Fruit fly (Drosophila melanogaster) whole organism, wandering third instar larva: ENCODE measurements around the gene Droj2.

Experiments
- Abd-B ChIP-seq: fragments of >200 bp; optimal IDR thresholded peaks from 2 replicates; lab custom pipeline; 2017; ENCODE audit warnings: missing biosample characterization, missing genetic modification characterization
- CG32264 ChIP-seq: fragments of 200-800 bp; sonication (Bioruptor generic); optimal IDR thresholded peaks from 2 replicates; lab custom pipeline; 2016; ENCODE audit warnings: missing biosample characterization, missing genetic modification characterization
- CG9705 ChIP-seq: fragments of 200-800 bp; sonication (Bioruptor generic); optimal IDR thresholded peaks from 2 replicates; lab custom pipeline; 2018; ENCODE audit warnings: missing biosample characterization, mild to moderate bottlenecking, missing genetic modification characterization
- CrebA ChIP-seq: fragments of 200-800 bp; sonication (Bioruptor generic); optimal IDR thresholded peaks from 2 replicates; lab custom pipeline; 2016; ENCODE audit warnings: missing biosample characterization, mild to moderate bottlenecking, missing genetic modification characterization, borderline replicate concordance
- Dfd ChIP-seq: fragments of >200 bp; optimal IDR thresholded peaks from 2 replicates; lab custom pipeline; 2017; ENCODE audit warnings: missing biosample characterization, missing genetic modification characterization
- Dif ChIP-seq: fragments of 200-275, 200-300 bp; sonication (Bioruptor generic); optimal IDR thresholded peaks from 2 replicates; lab custom pipeline; 2018; ENCODE audit warnings: missing biosample characterization, missing genetic modification characterization; ENCODE audit not compliant: partially characterized antibody
- GATAd ChIP-seq: sonication (Bioruptor generic); optimal IDR thresholded peaks from 2 replicates; lab custom pipeline; 2016; ENCODE audit warnings: missing biosample characterization, missing genetic modification characterization
- HLH106 ChIP-seq: fragments of 200-800 bp; optimal IDR thresholded peaks from 3 replicates; lab custom pipeline; 2019; ENCODE audit warnings: missing biosample characterization, mild to moderate bottlenecking, missing genetic modification characterization, moderate library complexity
- Hnf4 ChIP-seq: fragments of 200-800 bp; sonication (Bioruptor generic); optimal IDR thresholded peaks from 2 replicates; lab custom pipeline; 2016; ENCODE audit warnings: missing biosample characterization, mild to moderate bottlenecking, missing genetic modification characterization
- Hr78 ChIP-seq: fragments of >200 bp; optimal IDR thresholded peaks from 2 replicates; lab custom pipeline; 2017; ENCODE audit warnings: missing biosample characterization, missing genetic modification characterization
- Hr83 ChIP-seq: fragments of 200-300 bp; sonication (Bioruptor generic); optimal IDR thresholded peaks from 2 replicates; lab custom pipeline; 2016; ENCODE audit warnings: missing biosample characterization, mild to moderate bottlenecking, missing genetic modification characterization, moderate library complexity; ENCODE audit not compliant: poor library complexity, severe bottlenecking
- Jra ChIP-seq: sonication (Bioruptor generic); optimal IDR thresholded peaks from 2 replicates; lab custom pipeline; 2016; ENCODE audit warnings: missing biosample characterization, missing genetic modification characterization
- Mio ChIP-seq: sonication (Bioruptor generic); optimal IDR thresholded peaks from 2 replicates; lab custom pipeline; 2016; ENCODE audit warnings: missing biosample characterization, missing genetic modification characterization
- Myc ChIP-seq: fragments of >200 bp; optimal IDR thresholded peaks from 2 replicates; lab custom pipeline; 2017
- N ChIP-seq: fragments of >200 bp; optimal IDR thresholded peaks from 2 replicates; lab custom pipeline; 2018; ENCODE audit warnings: missing biosample characterization, missing external identifiers, missing genetic modification characterization
- OdsH ChIP-seq: fragments of 200-800 bp; sonication (Bioruptor generic); optimal IDR thresholded peaks from 2 replicates; lab custom pipeline; 2016; ENCODE audit warnings: missing biosample characterization, mild to moderate bottlenecking, missing genetic modification characterization
- Rel ChIP-seq, 2 experiments: fragments of 200-800 bp; sonication (Bioruptor generic) in 1 of 2; optimal IDR thresholded peaks; 2 replicates in 1 of 2; 3 replicates in 1 of 2; lab custom pipeline; 2016 to 2019; ENCODE audit warnings: mild to moderate bottlenecking in 2 of 2, missing biosample characterization in 2 of 2, missing genetic modification characterization in 2 of 2, moderate library complexity in 1 of 2
- Sp1 ChIP-seq: fragments of 200-800 bp; sonication (Bioruptor generic); optimal IDR thresholded peaks from 3 replicates; lab custom pipeline; 2019; ENCODE audit warnings: missing biosample characterization, mild to moderate bottlenecking, missing genetic modification characterization, moderate library complexity
- Vsx2 ChIP-seq: fragments of 200-300, 225-300 bp; sonication (Bioruptor generic); optimal IDR thresholded peaks from 2 replicates; lab custom pipeline; 2018; ENCODE audit warnings: missing biosample characterization, missing genetic modification characterization; ENCODE audit not compliant: partially characterized antibody
- br ChIP-seq: fragments of 200-800 bp; sonication (Bioruptor generic); optimal IDR thresholded peaks from 2 replicates; lab custom pipeline; 2016; ENCODE audit warnings: missing biosample characterization, missing genetic modification characterization
- brk ChIP-seq: fragments of 200-800 bp; sonication (Bioruptor generic); optimal IDR thresholded peaks from 2 replicates; lab custom pipeline; 2016; ENCODE audit warnings: missing biosample characterization, mild to moderate bottlenecking, missing genetic modification characterization
- dl ChIP-seq, 2 experiments: fragments of 175-275, 200-275 bp in 1 of 2; fragments of 200-275 bp in 1 of 2; sonication (Bioruptor generic); optimal IDR thresholded peaks; lab custom pipeline; 2018; ENCODE audit warnings: mild to moderate bottlenecking in 2 of 2, missing biosample characterization in 2 of 2, missing genetic modification characterization in 2 of 2, moderate library complexity in 2 of 2; ENCODE audit not compliant: partially characterized antibody in 2 of 2, insufficient read depth in 1 of 2
- dmrt93B ChIP-seq: fragments of 200-800 bp; sonication (Bioruptor generic); optimal IDR thresholded peaks from 2 replicates; lab custom pipeline; 2018; ENCODE audit warnings: missing biosample characterization, mild to moderate bottlenecking, missing genetic modification characterization
- dsf ChIP-seq: sonication (Bioruptor generic); optimal IDR thresholded peaks from 2 replicates; lab custom pipeline; 2016; ENCODE audit warnings: missing biosample characterization, missing genetic modification characterization, borderline replicate concordance
- ey ChIP-seq: fragments of 200-800 bp; sonication (Bioruptor generic); optimal IDR thresholded peaks from 2 replicates; lab custom pipeline; 2016; ENCODE audit warnings: missing biosample characterization, missing genetic modification characterization
- foxo ChIP-seq, 2 experiments: fragments of 200-800 bp; sonication (Bioruptor generic); optimal IDR thresholded peaks; 2 replicates in 1 of 2; 3 replicates in 1 of 2; lab custom pipeline; 2016 to 2017; ENCODE audit warnings: missing biosample characterization in 2 of 2, missing genetic modification characterization in 2 of 2
- fru ChIP-seq: fragments of 200-800 bp; sonication (Bioruptor generic); optimal IDR thresholded peaks from 3 replicates; lab custom pipeline; 2016; ENCODE audit warnings: missing biosample characterization, mild to moderate bottlenecking, missing genetic modification characterization
- h ChIP-seq: fragments of 200-800 bp; sonication (Bioruptor generic); optimal IDR thresholded peaks from 3 replicates; lab custom pipeline; 2016; ENCODE audit warnings: missing biosample characterization, mild to moderate bottlenecking, missing genetic modification characterization
- jim ChIP-seq: fragments of 175-275, 200-325 bp; sonication (Bioruptor generic); optimal IDR thresholded peaks from 2 replicates; lab custom pipeline; 2016; ENCODE audit warnings: missing biosample characterization, mild to moderate bottlenecking, missing genetic modification characterization
- lola ChIP-seq: fragments of >200 bp; optimal IDR thresholded peaks from 2 replicates; lab custom pipeline; 2017; ENCODE audit warnings: missing biosample characterization, missing genetic modification characterization
- pan ChIP-seq: fragments of >200 bp; optimal IDR thresholded peaks from 2 replicates; lab custom pipeline; 2017
- psq ChIP-seq: fragments of 200-800 bp; sonication (Bioruptor generic); optimal IDR thresholded peaks from 3 replicates; lab custom pipeline; 2017; ENCODE audit warnings: missing biosample characterization, mild to moderate bottlenecking, missing genetic modification characterization, moderate library complexity
- rgr ChIP-seq: fragments of 200-800 bp; sonication (Bioruptor generic); optimal IDR thresholded peaks from 3 replicates; lab custom pipeline; 2016; ENCODE audit warnings: missing biosample characterization, mild to moderate bottlenecking, missing genetic modification characterization
- sage ChIP-seq: fragments of 200-800 bp; sonication (Bioruptor generic); optimal IDR thresholded peaks from 2 replicates; lab custom pipeline; 2016; ENCODE audit warnings: missing biosample characterization, mild to moderate bottlenecking, missing genetic modification characterization
- sv ChIP-seq: fragments of 200-800 bp; sonication (Bioruptor generic); optimal IDR thresholded peaks from 3 replicates; lab custom pipeline; 2016; ENCODE audit warnings: missing biosample characterization, missing genetic modification characterization
- tai ChIP-seq: sonication (Bioruptor generic); optimal IDR thresholded peaks from 2 replicates; lab custom pipeline; 2016; ENCODE audit warnings: missing biosample characterization, missing genetic modification characterization
- usp ChIP-seq: fragments of >200 bp; optimal IDR thresholded peaks from 2 replicates; lab custom pipeline; 2017; ENCODE audit warnings: missing biosample characterization, missing genetic modification characterization
- woc ChIP-seq: sonication (Bioruptor generic); optimal IDR thresholded peaks from 2 replicates; lab custom pipeline; 2016; ENCODE audit warnings: missing biosample characterization, mild to moderate bottlenecking, missing genetic modification characterization

The Droj2 gene

DNA sequence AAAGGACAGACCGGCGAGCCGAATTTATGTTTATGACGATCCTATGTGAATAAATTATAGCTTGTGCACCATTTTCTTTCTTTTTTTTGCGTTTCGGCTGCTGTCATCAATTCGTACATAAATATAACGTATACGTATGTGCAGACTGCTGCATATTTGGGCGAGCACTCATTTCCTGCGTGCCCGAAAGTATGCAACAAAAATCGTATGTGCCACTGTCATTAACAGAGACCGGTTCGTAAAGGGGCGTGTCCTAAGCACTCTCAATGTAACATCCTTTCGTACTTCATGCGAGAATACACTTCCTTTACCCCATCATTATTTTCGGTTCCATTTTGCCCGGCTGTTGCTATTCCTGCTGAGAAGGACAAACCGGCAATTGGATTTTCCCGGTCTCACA, 21.8 kb upstream of the Droj2 start (continued):
- TF ChIP-seq h (GFP tag; lab: Kevin White, UChicago) (no peak), brk (GFP tag; lab: Kevin White, UChicago) (no peak), woc (GFP tag; lab: Kevin White, UChicago) (no peak), OdsH (no peak)
- TF ChIP-seq, all 38 proteins: peak for 4

DNA sequence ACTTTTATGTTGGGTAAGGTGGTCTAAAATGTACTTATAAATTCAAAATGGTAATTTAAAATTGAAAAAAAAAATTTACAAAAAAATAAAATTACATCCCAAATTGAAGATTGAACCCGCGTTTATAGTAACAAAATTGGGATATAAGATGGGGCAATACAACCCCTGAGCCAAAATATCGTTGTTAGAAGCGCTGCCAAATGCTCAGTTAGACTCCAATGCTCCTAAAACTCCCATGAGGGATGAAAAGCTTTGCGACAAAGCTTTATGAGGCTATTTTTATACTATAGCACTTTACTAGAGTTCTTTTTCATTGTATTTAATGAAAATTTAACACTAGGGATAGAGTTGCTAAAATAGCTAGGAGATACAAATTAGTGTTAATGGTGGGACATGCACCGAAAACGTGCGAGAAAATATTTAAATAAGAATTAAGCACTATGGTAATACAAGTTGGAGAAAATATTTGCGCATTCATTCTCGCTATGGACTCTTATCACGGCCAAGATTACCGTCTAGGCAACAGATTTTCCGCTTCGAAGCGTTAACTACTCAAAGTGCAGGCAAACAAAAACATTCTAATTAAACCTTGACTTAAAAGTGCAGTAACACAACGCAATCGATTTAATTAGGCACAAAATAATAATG, 18.4 kb upstream of the Droj2 start:
- TF ChIP-seq GATAd (GFP tag; lab: Kevin White, UChicago), result no peak
- TF ChIP-seq CG32264 (GFP tag; lab: Kevin White, UChicago), result no peak
- no peak for TF ChIP-seq woc (GFP tag; lab: Kevin White, UChicago)
- no peak for TF ChIP-seq pan
- no peak for TF ChIP-seq Hr83 (GFP tag; lab: Kevin White, UChicago)
- no peak for TF ChIP-seq Dfd (GFP tag; lab: Kevin White, UChicago)
- no peak for TF ChIP-seq sv (GFP tag; lab: Kevin White, UChicago)
- TF ChIP-seq jim (GFP tag; lab: Kevin White, UChicago), result no peak

DNA sequence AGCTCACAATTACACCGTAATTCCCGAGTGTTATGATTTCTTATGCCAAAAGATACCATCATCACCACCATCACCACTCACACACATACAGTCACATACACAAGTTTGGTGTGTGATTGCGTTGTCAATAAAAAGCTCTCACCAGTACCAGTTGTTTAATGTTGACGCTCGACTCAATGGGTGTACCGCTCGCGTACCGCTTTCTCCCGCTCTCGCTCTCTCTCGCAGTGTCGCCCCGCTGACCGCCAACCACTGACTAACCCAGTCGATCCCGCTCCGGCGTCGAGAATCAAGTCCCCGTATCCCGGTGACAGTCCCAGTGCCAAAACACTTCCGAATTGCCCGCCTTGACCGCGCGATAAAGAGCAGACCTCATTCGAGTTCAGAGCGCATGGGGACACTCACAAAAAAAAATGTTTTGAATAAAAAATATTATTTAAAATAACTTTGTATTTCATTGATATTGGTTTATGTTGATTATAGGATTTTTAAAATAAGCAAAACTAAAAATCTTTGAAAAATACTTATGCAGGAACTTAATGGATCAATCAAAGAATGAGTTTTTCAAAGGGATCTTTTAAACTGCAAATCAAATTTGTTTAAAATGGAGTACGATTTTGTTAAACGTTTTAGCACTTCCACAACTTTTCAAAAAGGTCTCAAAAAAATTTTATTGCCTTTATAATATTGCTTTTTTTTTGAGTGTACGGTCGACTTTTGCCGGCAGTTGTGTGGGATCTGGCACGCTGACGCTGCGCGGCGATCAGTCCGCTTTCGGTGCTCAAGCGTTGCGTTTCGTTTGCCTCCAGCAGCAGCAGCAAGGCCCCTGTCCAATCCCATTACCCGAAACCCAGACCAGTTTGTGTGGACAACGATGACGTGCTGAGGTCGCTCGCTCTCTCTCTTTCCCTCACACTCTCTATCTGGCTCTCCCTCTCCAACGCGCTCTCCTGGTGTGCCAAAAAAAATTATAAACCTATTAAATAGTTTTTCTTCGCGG, 17.4 kb upstream of the Droj2 start, which contains the start of gene Dic1:
Gene Dic1 (plus strand): TSS at position 764 of the 1,000 bp plus-strand sequence.
- TF ChIP-seq N (GFP tag; lab: Kevin White, UChicago), result no peak
- TF ChIP-seq tai (GFP tag; lab: Kevin White, UChicago), result peak; percentile 93
- TF ChIP-seq CG32264 (GFP tag; lab: Kevin White, UChicago), result peak; percentile 88
- peak; percentile 97 for TF ChIP-seq h (GFP tag; lab: Kevin White, UChicago)
- TF ChIP-seq HLH106 (tag; lab: Kevin White, UChicago), result peak; percentile 96
- peak; percentile 90 for TF ChIP-seq Hr83 (GFP tag; lab: Kevin White, UChicago)
- no peak for TF ChIP-seq Myc (lab: Kevin White, UChicago)
- no peak for TF ChIP-seq Hr78 (GFP tag; lab: Kevin White, UChicago)
- TF ChIP-seq Hnf4 (GFP tag; lab: Kevin White, UChicago), result peak; percentile 90
- TF ChIP-seq Mio (GFP tag; lab: Kevin White, UChicago), result peak; percentile 42
- TF ChIP-seq Dif (GFP tag; lab: Kevin White, UChicago), result peak; percentile 96
- TF ChIP-seq Abd-B (GFP tag; lab: Kevin White, UChicago), result no peak
- TF ChIP-seq Rel (GFP tag; optimal IDR thresholded peaks at IDR 0.05; lab: Kevin White, UChicago), result peak; percentile 91
- TF ChIP-seq Rel (tag; optimal IDR thresholded peaks at IDR 0.05; lab: Kevin White, UChicago), result peak; percentile 58
- TF ChIP-seq CrebA (GFP tag; lab: Kevin White, UChicago), result peak; percentile 74
- peak; percentile 95 for TF ChIP-seq ey (GFP tag; lab: Kevin White, UChicago)
- peak; percentile 98 for TF ChIP-seq Sp1 (GFP tag; lab: Kevin White, UChicago)
- peak; percentile 88 for TF ChIP-seq woc (GFP tag; lab: Kevin White, UChicago)
- no peak for TF ChIP-seq pan
- no peak for TF ChIP-seq jim (GFP tag; lab: Kevin White, UChicago)
- TF ChIP-seq CG9705 (GFP tag; lab: Kevin White, UChicago), result peak; percentile 91
- peak; percentile 83 for TF ChIP-seq sage (GFP tag; lab: Kevin White, UChicago)
- peak; percentile 98 for TF ChIP-seq OdsH
- peak in 1 of 2 experiments; percentile 98 for TF ChIP-seq foxo (GFP tag; optimal IDR thresholded peaks at IDR 0.05; lab: Kevin White, UChicago)
- no peak for TF ChIP-seq lola (GFP tag; lab: Kevin White, UChicago)
- peak; percentile 97 for TF ChIP-seq sv (GFP tag; lab: Kevin White, UChicago)
- TF ChIP-seq brk (GFP tag; lab: Kevin White, UChicago), result peak; percentile 92
- TF ChIP-seq fru (GFP tag; lab: Kevin White, UChicago), result peak; percentile 97
- TF ChIP-seq Jra (GFP tag; lab: Kevin White, UChicago), result peak; percentile 87
- TF ChIP-seq dsf (GFP tag; lab: Kevin White, UChicago), result peak; percentile 72
- TF ChIP-seq Vsx2 (GFP tag; lab: Kevin White, UChicago), result peak; percentile 93
- TF ChIP-seq br, result peak; percentile 96
- TF ChIP-seq dmrt93B (GFP tag; lab: Kevin White, UChicago), result peak; percentile 97
- TF ChIP-seq Dfd (GFP tag; lab: Kevin White, UChicago), result peak; percentile 93
- TF ChIP-seq GATAd (GFP tag; lab: Kevin White, UChicago), result peak; percentile 39
- no peak for TF ChIP-seq usp (GFP tag; lab: Kevin White, UChicago)
- peak; percentile 97 for TF ChIP-seq rgr (GFP tag; lab: Kevin White, UChicago)
- peak; percentile 96 for TF ChIP-seq psq (GFP tag; lab: Kevin White, UChicago)
- TF ChIP-seq dl (GFP tag; optimal IDR thresholded peaks at IDR 0.05; lab: Kevin White, UChicago; ENCODE audit: insufficient read depth in 1 of 2, partially characterized antibody in 2 of 2), result peak; percentile 93 to 94
